Worm (Caenorhabditis elegans) whole organism, L1 larva: ENCODE measurements around the gene bre-1.

Experiments
- C04F5.9 ChIP-seq: sonication (generic microtip); optimal IDR thresholded peaks from 2 replicates; lab custom pipeline; 2016; ENCODE audit warnings: missing genetic modification characterization, missing compliant biosample characterization
- C34B4.2 ChIP-seq: sonication (generic microtip); optimal IDR thresholded peaks from 2 replicates; lab custom pipeline; 2017; ENCODE audit warnings: mild to moderate bottlenecking, missing genetic modification characterization, missing compliant biosample characterization
- F16B12.6 ChIP-seq: fragments of 150-350 bp; optimal IDR thresholded peaks from 2 replicates; lab custom pipeline; 2014; ENCODE audit warnings: missing biosample characterization, missing genetic modification characterization
- aha-1 ChIP-seq: fragments of 150-350 bp; optimal IDR thresholded peaks from 2 replicates; lab custom pipeline; 2014; ENCODE audit warnings: missing biosample characterization, missing genetic modification characterization
- ceh-8 ChIP-seq: fragments of 200-800 bp; sonication (Bioruptor generic); optimal IDR thresholded peaks from 2 replicates; lab custom pipeline; 2018; ENCODE audit warnings: mild to moderate bottlenecking, missing genetic modification characterization, moderate library complexity, missing compliant biosample characterization
- ceh-82 ChIP-seq, 3 experiments: fragments of 150-350 bp in 1 of 3; sonication (generic microtip) in 2 of 3; optimal IDR thresholded peaks; 2 replicates each; lab custom pipeline; 2014 to 2017; ENCODE audit warnings: missing biosample characterization in 3 of 3, missing genetic modification characterization in 3 of 3
- ceh-90 ChIP-seq: sonication (generic microtip); optimal IDR thresholded peaks from 2 replicates; lab custom pipeline; 2016; ENCODE audit warnings: missing genetic modification characterization, missing compliant biosample characterization
- ces-1 ChIP-seq: fragments of 150-350 bp; optimal IDR thresholded peaks from 2 replicates; lab custom pipeline; 2014; ENCODE audit warnings: missing biosample characterization, missing genetic modification reagents, missing genetic modification characterization
- dsc-1 ChIP-seq: sonication (generic microtip); optimal IDR thresholded peaks from 2 replicates; lab custom pipeline; 2016; ENCODE audit warnings: mild to moderate bottlenecking, missing genetic modification characterization, missing compliant biosample characterization
- efl-3 ChIP-seq: fragments of 200-800 bp; sonication (Bioruptor generic); optimal IDR thresholded peaks from 2 replicates; lab custom pipeline; 2018; ENCODE audit warnings: mild to moderate bottlenecking, missing genetic modification characterization, missing compliant biosample characterization
- egl-27 ChIP-seq, 2 experiments: fragments of 150-350 bp in 1 of 2; sonication (generic microtip); optimal IDR thresholded peaks; 3 replicates each; lab custom pipeline; 2017 to 2018; ENCODE audit warnings: missing biosample characterization in 2 of 2, missing genetic modification characterization in 2 of 2, missing genetic modification reagents in 2 of 2
- elt-3 ChIP-seq, 6 experiments: fragments of 150-350 bp in 1 of 6; sonication (generic microtip); optimal IDR thresholded peaks; 2 replicates each; lab custom pipeline; 2017 to 2018; ENCODE audit warnings: missing biosample characterization in 6 of 6, missing genetic modification characterization in 6 of 6, inconsistent platforms in 1 of 6
- ets-5 ChIP-seq: fragments of 200-800 bp; sonication (Bioruptor generic); IDR thresholded peaks from 2 replicates; pipeline ENCODE4 v1.3.6; 2022; ENCODE audit warnings: missing genetic modification characterization, missing compliant biosample characterization
- fkh-10 ChIP-seq: sonication (generic microtip); optimal IDR thresholded peaks from 2 replicates; lab custom pipeline; 2017; ENCODE audit warnings: missing biosample characterization, missing genetic modification reagents, missing genetic modification characterization
- fkh-4 ChIP-seq: sonication (generic microtip); optimal IDR thresholded peaks from 2 replicates; lab custom pipeline; 2016; ENCODE audit warnings: missing compliant biosample characterization, missing genetic modification characterization, borderline replicate concordance
- fkh-8 ChIP-seq: sonication (generic microtip); optimal IDR thresholded peaks from 2 replicates; lab custom pipeline; 2016; ENCODE audit warnings: mild to moderate bottlenecking, missing genetic modification characterization, missing compliant biosample characterization
- hlh-4 ChIP-seq: sonication (generic microtip); optimal IDR thresholded peaks from 2 replicates; lab custom pipeline; 2016; ENCODE audit warnings: mild to moderate bottlenecking, missing genetic modification characterization, missing compliant biosample characterization
- hpl-2 ChIP-seq: fragments of 150-350 bp; optimal IDR thresholded peaks from 2 replicates; lab custom pipeline; 2014; ENCODE audit warnings: missing biosample characterization, missing genetic modification reagents, missing genetic modification characterization
- irx-1 ChIP-seq: sonication (generic microtip); optimal IDR thresholded peaks from 2 replicates; lab custom pipeline; 2016; ENCODE audit warnings: missing genetic modification characterization, missing compliant biosample characterization
- lin-15B ChIP-seq: fragments of 150-350 bp; sonication (generic microtip); optimal IDR thresholded peaks from 3 replicates; lab custom pipeline; 2014; ENCODE audit warnings: missing biosample characterization, missing genetic modification characterization
- lin-35 ChIP-seq, 2 experiments: fragments of 150-350 bp; optimal IDR thresholded peaks; 2 replicates each; lab custom pipeline; 2014; ENCODE audit warnings: missing biosample characterization in 2 of 2, missing genetic modification characterization in 2 of 2, missing genetic modification reagents in 2 of 2
- lir-3 ChIP-seq: sonication (generic microtip); optimal IDR thresholded peaks from 2 replicates; lab custom pipeline; 2016; ENCODE audit warnings: mild to moderate bottlenecking, missing genetic modification characterization, moderate library complexity, missing compliant biosample characterization; ENCODE audit not compliant: poor library complexity
- lsy-2 ChIP-seq, 2 experiments: fragments of 150-350 bp; optimal IDR thresholded peaks; 2 replicates each; lab custom pipeline; 2014; ENCODE audit warnings: missing biosample characterization in 2 of 2, missing genetic modification characterization in 2 of 2
- mab-9 ChIP-seq: fragments of 200-800 bp; sonication (Bioruptor generic); IDR thresholded peaks from 2 replicates; pipeline ENCODE4 v1.3.6; 2022; ENCODE audit warnings: missing genetic modification reagents, missing genetic modification characterization, missing compliant biosample characterization
- mef-2 ChIP-seq: fragments of 150-350 bp; optimal IDR thresholded peaks from 2 replicates; lab custom pipeline; 2014; ENCODE audit warnings: missing biosample characterization, missing genetic modification characterization
- nhr-20 ChIP-seq: sonication (generic microtip); optimal IDR thresholded peaks from 2 replicates; lab custom pipeline; 2016; ENCODE audit warnings: mild to moderate bottlenecking, missing genetic modification characterization, missing compliant biosample characterization
- nhr-237 ChIP-seq: fragments of 150-350 bp; optimal IDR thresholded peaks from 2 replicates; lab custom pipeline; 2014; ENCODE audit warnings: missing biosample characterization, missing genetic modification characterization
- nhr-28 ChIP-seq: fragments of 150-350 bp; optimal IDR thresholded peaks from 2 replicates; lab custom pipeline; 2014; ENCODE audit warnings: missing biosample characterization, missing genetic modification characterization
- nhr-47 ChIP-seq: sonication (generic microtip); optimal IDR thresholded peaks from 2 replicates; lab custom pipeline; 2016; ENCODE audit warnings: mild to moderate bottlenecking, missing genetic modification characterization, moderate library complexity, missing compliant biosample characterization
- nhr-71 ChIP-seq: sonication (generic microtip); optimal IDR thresholded peaks from 2 replicates; lab custom pipeline; 2016; ENCODE audit warnings: mild to moderate bottlenecking, missing genetic modification characterization, moderate library complexity, missing compliant biosample characterization
- nhr-85 ChIP-seq: sonication (generic microtip); peaks from one replicate; lab custom pipeline; 2016; ENCODE audit warnings: missing genetic modification characterization, inconsistent platforms, missing compliant biosample characterization
- rnt-1 ChIP-seq: sonication (generic microtip); optimal IDR thresholded peaks from 2 replicates; lab custom pipeline; 2016; ENCODE audit warnings: mild to moderate bottlenecking, missing genetic modification characterization, moderate library complexity, missing compliant biosample characterization
- skn-1 ChIP-seq: fragments of 150-350 bp; optimal IDR thresholded peaks from 2 replicates; lab custom pipeline; 2014; ENCODE audit warnings: missing biosample characterization, missing genetic modification characterization
- snpc-4 ChIP-seq: fragments of 150-350 bp; optimal IDR thresholded peaks from 2 replicates; lab custom pipeline; 2014; ENCODE audit warnings: missing biosample characterization, missing genetic modification characterization
- snu-23 ChIP-seq: sonication (generic microtip); optimal IDR thresholded peaks from 2 replicates; lab custom pipeline; 2016; ENCODE audit warnings: missing genetic modification characterization, missing compliant biosample characterization
- sox-4 ChIP-seq: sonication (generic microtip); optimal IDR thresholded peaks from 2 replicates; lab custom pipeline; 2016; ENCODE audit warnings: missing genetic modification characterization, missing compliant biosample characterization
- sptf-1 ChIP-seq: fragments of 150-350 bp; optimal IDR thresholded peaks from 2 replicates; lab custom pipeline; 2014; ENCODE audit warnings: missing biosample characterization, missing genetic modification characterization
- sup-37 ChIP-seq: fragments of 200-800 bp; sonication (Bioruptor generic); optimal IDR thresholded peaks from 2 replicates; lab custom pipeline; 2018; ENCODE audit warnings: mild to moderate bottlenecking, missing genetic modification characterization, missing compliant biosample characterization
- swsn-7 ChIP-seq: sonication (generic microtip); optimal IDR thresholded peaks from 2 replicates; lab custom pipeline; 2016; ENCODE audit warnings: missing genetic modification characterization, missing compliant biosample characterization
- unc-130 ChIP-seq: fragments of 150-350 bp; optimal IDR thresholded peaks from 2 replicates; lab custom pipeline; 2017; ENCODE audit warnings: missing biosample characterization, missing genetic modification characterization, inconsistent platforms
- unc-62 ChIP-seq: fragments of 150-350 bp; optimal IDR thresholded peaks from 2 replicates; lab custom pipeline; 2014; ENCODE audit warnings: missing biosample characterization, missing genetic modification reagents, missing genetic modification characterization
- unc-86 ChIP-seq: sonication (generic microtip); optimal IDR thresholded peaks from 2 replicates; lab custom pipeline; 2016; ENCODE audit warnings: missing genetic modification characterization, missing compliant biosample characterization
- unc-98 ChIP-seq: fragments of 200-800 bp; sonication (Bioruptor generic); IDR thresholded peaks from 2 replicates; pipeline ENCODE4 v1.3.6; 2022; ENCODE audit warnings: missing genetic modification characterization, missing compliant biosample characterization
- vab-15 ChIP-seq: sonication (generic microtip); optimal IDR thresholded peaks from 2 replicates; lab custom pipeline; 2017; ENCODE audit warnings: missing genotype, mild to moderate bottlenecking, missing genetic modification characterization, missing compliant biosample characterization
- zag-1 ChIP-seq: fragments of 150-350 bp; optimal IDR thresholded peaks from 2 replicates; lab custom pipeline; 2014; ENCODE audit warnings: missing biosample characterization, missing genetic modification characterization
- ztf-11 ChIP-seq, 2 experiments: sonication (generic microtip); optimal IDR thresholded peaks; 2 replicates each; lab custom pipeline; 2016 to 2017; ENCODE audit warnings: missing genetic modification characterization in 2 of 2, missing biosample characterization in 1 of 2, missing compliant biosample characterization in 1 of 2

The bre-1 gene

ce11 chrIV:8974543-8975330 lies 12.3 kb upstream of the bre-1 start (continued):
- no peak for TF ChIP-seq ceh-82 (tag; optimal IDR thresholded peaks at IDR 0.05; lab: Kevin White, UChicago)
- no peak for TF ChIP-seq hlh-4
- no peak for TF ChIP-seq mef-2 (tag; lab: Kevin White, UChicago)
- TF ChIP-seq skn-1 (tag; lab: Kevin White, UChicago): no peak
- no peak for TF ChIP-seq hpl-2 (GFP tag; lab: Kevin White, UChicago)
- no peak for TF ChIP-seq unc-86
- peak; percentile 67 for TF ChIP-seq snu-23 (GFP tag; lab: Kevin White, UChicago)
- no peak for TF ChIP-seq F16B12.6 (tag; lab: Kevin White, UChicago)
- TF ChIP-seq ceh-8 (GFP tag; lab: Kevin White, UChicago): no peak
- no peak for TF ChIP-seq elt-3 (tag; optimal IDR thresholded peaks at IDR 0.05; lab: Kevin White, UChicago)
- TF ChIP-seq ets-5: no peak
- peak; percentile 90 for TF ChIP-seq nhr-71 (tag; lab: Kevin White, UChicago)
- TF ChIP-seq C34B4.2 (tag; lab: Kevin White, UChicago): no peak
- peak in 1 of 2 experiments; percentile 25 for TF ChIP-seq lin-35 (GFP tag; optimal IDR thresholded peaks at IDR 0.05; lab: Kevin White, UChicago)
- no peak for TF ChIP-seq unc-62 (GFP tag; lab: Kevin White, UChicago)
- no peak for TF ChIP-seq zag-1 (tag; lab: Kevin White, UChicago)
- no peak for TF ChIP-seq lin-15B (tag; lab: Kevin White, UChicago)
- no peak for TF ChIP-seq nhr-28 (tag; lab: Kevin White, UChicago)
- no peak for TF ChIP-seq nhr-85
- TF ChIP-seq nhr-47 (tag; lab: Kevin White, UChicago): peak; percentile 34
- no peak for TF ChIP-seq ztf-11 (tag; optimal IDR thresholded peaks at IDR 0.05; lab: Kevin White, UChicago)
- no peak for TF ChIP-seq sox-4 (tag; lab: Kevin White, UChicago)
- TF ChIP-seq mab-9: no peak
- TF ChIP-seq snpc-4 (tag; lab: Kevin White, UChicago): no peak
- no peak for TF ChIP-seq ceh-90
- no peak for TF ChIP-seq fkh-10
- no peak for TF ChIP-seq sup-37 (GFP tag; lab: Kevin White, UChicago)
- TF ChIP-seq nhr-237 (tag; lab: Kevin White, UChicago): no peak
- no peak for TF ChIP-seq fkh-4 (tag; lab: Kevin White, UChicago)
- TF ChIP-seq lir-3 (tag; lab: Kevin White, UChicago): peak; percentile 69
- TF ChIP-seq fkh-8 (tag; lab: Kevin White, UChicago): no peak
- TF ChIP-seq unc-98 (GFP tag; lab: Robert Waterston, UW): no peak
- no peak for TF ChIP-seq sptf-1 (tag; lab: Kevin White, UChicago)

ce11 chrIV:8975331-8975625 lies 11.8 kb upstream of the bre-1 start, which contains the start of gene pdzd-8:
TSS of gene pdzd-8 (plus strand) at chrIV:8975526.
- TF ChIP-seq snu-23 (GFP tag; lab: Kevin White, UChicago): no peak
- no peak for TF ChIP-seq swsn-7 (tag; lab: Kevin White, UChicago)
- TF ChIP-seq efl-3: no peak
- no peak for TF ChIP-seq C04F5.9
- no peak for TF ChIP-seq nhr-28 (tag; lab: Kevin White, UChicago)
- no peak for TF ChIP-seq lsy-2 (tag; optimal IDR thresholded peaks at IDR 0.05; lab: Kevin White, UChicago)
- TF ChIP-seq ces-1 (GFP tag; lab: Kevin White, UChicago): no peak
- TF ChIP-seq aha-1: no peak
- no peak for TF ChIP-seq dsc-1 (tag; lab: Kevin White, UChicago)
- TF ChIP-seq rnt-1 (tag; lab: Kevin White, UChicago): no peak
- TF ChIP-seq irx-1 (tag; lab: Kevin White, UChicago): no peak
- no peak for TF ChIP-seq nhr-85
- no peak for TF ChIP-seq vab-15 (tag; lab: Kevin White, UChicago)
- no peak for TF ChIP-seq ztf-11 (tag; optimal IDR thresholded peaks at IDR 0.05; lab: Kevin White, UChicago)
- TF ChIP-seq unc-130 (tag; lab: Kevin White, UChicago): no peak
- TF ChIP-seq egl-27 (tag; optimal IDR thresholded peaks at IDR 0.05; lab: Kevin White, UChicago): no peak
- no peak for TF ChIP-seq elt-3 (tag; optimal IDR thresholded peaks at IDR 0.05; lab: Kevin White, UChicago)
- no peak for TF ChIP-seq nhr-20 (tag; lab: Kevin White, UChicago)
- TF ChIP-seq unc-62 (GFP tag; lab: Kevin White, UChicago): no peak
- TF ChIP-seq mab-9: no peak
